Worm (Caenorhabditis elegans) whole organism, L3 larva: ENCODE results near the gene slcf-1.

Experiments
- R02D3.7 ChIP-seq: fragments of 150-350 bp; optimal IDR thresholded peaks from 2 replicates; lab custom pipeline; 2014; ENCODE audit warnings: missing biosample characterization, missing genetic modification characterization
- ZK546.5 ChIP-seq: sonication (generic microtip); optimal IDR thresholded peaks from 2 replicates; lab custom pipeline; 2017; ENCODE audit warnings: missing biosample characterization, missing genetic modification characterization
- aly-2 ChIP-seq: fragments of 150-350 bp; optimal IDR thresholded peaks from 2 replicates; lab custom pipeline; 2014; ENCODE audit warnings: missing biosample characterization, missing genetic modification characterization
- ama-1 ChIP-seq: fragments of 150-350 bp; optimal IDR thresholded peaks from 2 replicates; lab custom pipeline; 2018
- ceh-16 ChIP-seq: sonication (generic microtip); optimal IDR thresholded peaks from 2 replicates; lab custom pipeline; 2017; ENCODE audit warnings: missing biosample characterization, missing genetic modification characterization
- ceh-28 ChIP-seq: fragments of 150-350 bp; optimal IDR thresholded peaks from 2 replicates; lab custom pipeline; 2014; ENCODE audit warnings: missing biosample characterization, missing genetic modification reagents, missing genetic modification characterization
- daf-12 ChIP-seq: fragments of 150-350 bp; optimal IDR thresholded peaks from 2 replicates; lab custom pipeline; 2014; ENCODE audit warnings: missing biosample characterization, missing genetic modification reagents, missing genetic modification characterization
- egl-27 ChIP-seq: sonication (generic microtip); optimal IDR thresholded peaks from 4 replicates; lab custom pipeline; 2017; ENCODE audit warnings: missing biosample characterization, missing genetic modification reagents, missing genetic modification characterization
- egl-5 ChIP-seq: fragments of 150-350 bp; optimal IDR thresholded peaks from 2 replicates; lab custom pipeline; 2017; ENCODE audit warnings: missing biosample characterization, missing genetic modification reagents, missing genetic modification characterization, inconsistent platforms
- elt-2 ChIP-seq: sonication (generic microtip); optimal IDR thresholded peaks from 2 replicates; lab custom pipeline; 2016; ENCODE audit warnings: missing genetic modification reagents, mild to moderate bottlenecking, missing genetic modification characterization, missing compliant biosample characterization
- elt-3 ChIP-seq, 3 experiments: fragments of 150-350 bp in 1 of 3; sonication (generic microtip) in 2 of 3; optimal IDR thresholded peaks; 2 replicates in 2 of 3; 4 replicates in 1 of 3; lab custom pipeline; 2014 to 2017; ENCODE audit warnings: missing biosample characterization in 3 of 3, missing genetic modification characterization in 3 of 3
- eor-1 ChIP-seq, 2 experiments: fragments of 150-350 bp; optimal IDR thresholded peaks; 2 replicates each; lab custom pipeline; 2014 to 2018; ENCODE audit warnings: missing biosample characterization in 2 of 2, missing genetic modification characterization in 2 of 2
- fkh-10 ChIP-seq: sonication (generic microtip); optimal IDR thresholded peaks from 2 replicates; lab custom pipeline; 2017; ENCODE audit warnings: missing biosample characterization, missing genetic modification reagents, missing genetic modification characterization
- fos-1 ChIP-seq: fragments of 150-350 bp; optimal IDR thresholded peaks from 2 replicates; lab custom pipeline; 2014; ENCODE audit warnings: missing biosample characterization, missing genetic modification characterization
- hmg-11 ChIP-seq: sonication (generic microtip); optimal IDR thresholded peaks from 2 replicates; lab custom pipeline; 2016; ENCODE audit warnings: missing genetic modification characterization, missing compliant biosample characterization
- jun-1 ChIP-seq: fragments of 150-350 bp; optimal IDR thresholded peaks from 2 replicates; lab custom pipeline; 2014; ENCODE audit warnings: missing biosample characterization, missing genetic modification reagents, missing genetic modification characterization
- lin-15B ChIP-seq: fragments of 150-350 bp; optimal IDR thresholded peaks from 2 replicates; lab custom pipeline; 2014; ENCODE audit warnings: missing biosample characterization, missing genetic modification characterization
- lin-39 ChIP-seq: fragments of 150-350 bp; optimal IDR thresholded peaks from 2 replicates; lab custom pipeline; 2018; ENCODE audit warnings: missing biosample characterization, missing genetic modification reagents, missing genetic modification characterization
- lsy-12 ChIP-seq: sonication (generic microtip); optimal IDR thresholded peaks from 2 replicates; lab custom pipeline; 2016; ENCODE audit warnings: mild to moderate bottlenecking, missing genetic modification characterization, missing compliant biosample characterization
- mml-1 ChIP-seq: fragments of 150-350 bp; sonication (generic microtip); optimal IDR thresholded peaks from 3 replicates; lab custom pipeline; 2014; ENCODE audit warnings: missing biosample characterization, missing genetic modification characterization
- nfya-1 ChIP-seq: sonication (generic microtip); optimal IDR thresholded peaks from 2 replicates; lab custom pipeline; 2017; ENCODE audit warnings: missing genetic modification characterization, mild to moderate bottlenecking, missing compliant biosample characterization, antibody characterized with exemption, moderate library complexity; ENCODE audit not compliant: insufficient read depth
- nhr-12 ChIP-seq: fragments of 150-350 bp; optimal IDR thresholded peaks from 2 replicates; lab custom pipeline; 2014; ENCODE audit warnings: missing biosample characterization, missing genetic modification characterization
- nhr-23 ChIP-seq: fragments of 150-350 bp; optimal IDR thresholded peaks from 2 replicates; lab custom pipeline; 2014; ENCODE audit warnings: missing biosample characterization, missing genetic modification reagents, missing genetic modification characterization
- nhr-237 ChIP-seq: fragments of 150-350 bp; optimal IDR thresholded peaks from 2 replicates; lab custom pipeline; 2014; ENCODE audit warnings: missing biosample characterization, missing genetic modification characterization
- nhr-25 ChIP-seq: sonication (generic microtip); optimal IDR thresholded peaks from 2 replicates; lab custom pipeline; 2017; ENCODE audit warnings: missing biosample characterization, missing genetic modification characterization
- nhr-28 ChIP-seq: fragments of 150-350 bp; optimal IDR thresholded peaks from 2 replicates; lab custom pipeline; 2014; ENCODE audit warnings: missing biosample characterization, missing genetic modification characterization
- nhr-43 ChIP-seq: sonication (generic microtip); optimal IDR thresholded peaks from 2 replicates; lab custom pipeline; 2016; ENCODE audit warnings: mild to moderate bottlenecking, missing genetic modification characterization, missing compliant biosample characterization; ENCODE audit not compliant: poor library complexity, severe bottlenecking
- nhr-67 ChIP-seq: fragments of 150-350 bp; optimal IDR thresholded peaks from 2 replicates; lab custom pipeline; 2014; ENCODE audit warnings: missing biosample characterization, missing genetic modification characterization
- nhr-76 ChIP-seq: fragments of 150-350 bp; sonication (generic microtip); optimal IDR thresholded peaks from 5 replicates; lab custom pipeline; 2014; ENCODE audit warnings: missing biosample characterization, missing genetic modification characterization
- pha-4 ChIP-seq: fragments of 150-350 bp; optimal IDR thresholded peaks from 2 replicates; lab custom pipeline; 2014; ENCODE audit warnings: missing biosample characterization, missing genetic modification reagents, missing genetic modification characterization
- pqm-1 ChIP-seq: fragments of 150-350 bp; optimal IDR thresholded peaks from 2 replicates; lab custom pipeline; 2017; ENCODE audit warnings: missing biosample characterization, missing genetic modification characterization, inconsistent platforms
- sea-2 ChIP-seq: fragments of 150-350 bp; sonication (generic microtip); optimal IDR thresholded peaks from 4 replicates; lab custom pipeline; 2014; ENCODE audit warnings: missing biosample characterization, missing genetic modification reagents, missing genetic modification characterization
- skn-1 ChIP-seq: fragments of 150-350 bp; optimal IDR thresholded peaks from 2 replicates; lab custom pipeline; 2014; ENCODE audit warnings: missing biosample characterization, missing genetic modification characterization
- snpc-4 ChIP-seq: fragments of 150-350 bp; optimal IDR thresholded peaks from 2 replicates; lab custom pipeline; 2014; ENCODE audit warnings: missing biosample characterization, missing genetic modification characterization
- tbx-2 ChIP-seq: sonication (generic microtip); optimal IDR thresholded peaks from 2 replicates; lab custom pipeline; 2016; ENCODE audit warnings: mild to moderate bottlenecking, missing genetic modification characterization, missing compliant biosample characterization
- unc-39 ChIP-seq: sonication (generic microtip); optimal IDR thresholded peaks from 4 replicates; lab custom pipeline; 2017; ENCODE audit warnings: missing biosample characterization, missing genetic modification characterization
- unc-62 ChIP-seq: fragments of 150-350 bp; sonication (generic microtip); optimal IDR thresholded peaks from 4 replicates; lab custom pipeline; 2014; ENCODE audit warnings: missing biosample characterization, missing genetic modification reagents, missing genetic modification characterization
- zag-1 ChIP-seq: fragments of 150-350 bp; optimal IDR thresholded peaks from 2 replicates; lab custom pipeline; 2014; ENCODE audit warnings: missing biosample characterization, missing genetic modification characterization
- ztf-11 ChIP-seq: fragments of 150-350 bp; optimal IDR thresholded peaks from 2 replicates; lab custom pipeline; 2014; ENCODE audit warnings: missing biosample characterization, missing genetic modification characterization
- ztf-4 ChIP-seq: fragments of 150-350 bp; optimal IDR thresholded peaks from 2 replicates; lab custom pipeline; 2014; ENCODE audit warnings: missing biosample characterization, missing genetic modification characterization

The slcf-1 gene

DNA sequence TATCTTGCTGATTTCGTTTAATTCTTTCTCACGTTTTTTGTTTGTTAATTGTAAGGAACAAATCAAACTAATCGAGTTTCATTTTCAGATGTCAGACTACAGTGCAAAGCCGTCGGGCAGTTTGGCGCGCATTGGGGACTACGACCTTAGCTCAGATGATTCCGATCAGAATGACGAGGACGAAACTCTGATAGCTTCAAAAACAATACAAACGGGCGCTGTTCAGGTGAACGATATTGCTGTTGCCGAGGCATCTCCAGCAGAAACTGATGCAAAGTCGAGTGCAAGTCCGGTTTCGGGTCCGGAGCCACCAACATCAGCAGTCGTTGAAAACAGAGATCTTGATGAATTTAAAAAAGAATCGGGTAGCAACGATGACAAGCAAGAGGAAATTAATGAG, 40.1 kb downstream of the slcf-1 start, which contains the start of gene bet-2:
Gene bet-2, plus strand, starts transcription at position 89 of the 400 bp plus-strand sequence.
- no peak for TF ChIP-seq ZK546.5
- no peak for TF ChIP-seq nhr-28 (tag; lab: Kevin White, UChicago)
- no peak for TF ChIP-seq egl-5 (tag; lab: Kevin White, UChicago)
- TF ChIP-seq lin-39 (tag; lab: Kevin White, UChicago), result no peak
- no peak for TF ChIP-seq unc-62 (GFP tag; lab: Kevin White, UChicago)
- TF ChIP-seq ama-1 (lab: Kevin White, UChicago), result no peak
- no peak for TF ChIP-seq lsy-12 (tag; lab: Kevin White, UChicago)
- no peak for TF ChIP-seq unc-39
- TF ChIP-seq snpc-4, result no peak
- TF ChIP-seq nhr-12 (tag; lab: Kevin White, UChicago), result no peak
- no peak for TF ChIP-seq elt-2 (tag; lab: Kevin White, UChicago)
- TF ChIP-seq ztf-11, result no peak
- TF ChIP-seq nhr-67 (tag; lab: Kevin White, UChicago), result no peak
- no peak for TF ChIP-seq sea-2 (GFP tag; lab: Kevin White, UChicago)
- TF ChIP-seq jun-1, result no peak
- TF ChIP-seq eor-1 (tag; optimal IDR thresholded peaks at IDR 0.05; lab: Kevin White, UChicago), result no peak
- no peak for TF ChIP-seq aly-2
- no peak for TF ChIP-seq nhr-23 (tag; lab: Kevin White, UChicago)
- TF ChIP-seq fos-1, result no peak
- TF ChIP-seq tbx-2 (tag; lab: Kevin White, UChicago), result no peak
- TF ChIP-seq, all 47 proteins: peak for 0

DNA sequence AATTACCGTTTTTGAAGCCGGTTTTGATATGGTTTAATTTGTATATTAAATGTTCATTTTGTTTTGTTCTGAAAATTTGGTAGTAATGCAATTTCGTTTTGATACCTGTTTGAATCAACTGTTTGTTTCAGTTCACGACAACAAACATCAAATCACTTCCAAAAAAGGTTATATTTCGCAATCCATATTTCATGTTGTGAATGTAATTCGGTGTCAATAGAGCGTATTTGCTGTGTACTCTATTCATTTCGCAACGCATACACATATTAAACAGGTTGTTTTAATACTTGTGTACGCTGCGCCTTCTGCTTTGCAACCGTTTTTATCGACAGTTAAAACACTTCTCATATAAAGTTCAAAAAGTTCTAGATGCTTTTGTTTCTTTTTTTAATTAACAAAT, 47.3 kb downstream of the slcf-1 start:
- TF ChIP-seq nhr-25 (tag; lab: Kevin White, UChicago) (peak; percentile 95), skn-1 (tag; lab: Kevin White, UChicago) (peak; percentile 52), fkh-10 (GFP tag; lab: Kevin White, UChicago) (no peak), mml-1 (tag; lab: Kevin White, UChicago) (no peak), snpc-4 (peak; percentile 44), daf-12 (no peak), nhr-28 (tag; lab: Kevin White, UChicago) (no peak), nhr-23 (tag; lab: Kevin White, UChicago) (peak; percentile 90), nfya-1 (tag; lab: Kevin White, UChicago) (peak; percentile 35), nhr-67 (tag; lab: Kevin White, UChicago) (no peak), pqm-1 (tag; lab: Kevin White, UChicago) (peak; percentile 8), unc-62 (GFP tag; lab: Kevin White, UChicago) (no peak), R02D3.7 (tag; lab: Kevin White, UChicago) (peak; percentile 41), ceh-28 (no peak), lsy-12 (tag; lab: Kevin White, UChicago) (no peak), nhr-12 (tag; lab: Kevin White, UChicago) (no peak), ceh-16 (tag; lab: Kevin White, UChicago) (no peak), elt-3 (tag; optimal IDR thresholded peaks at IDR 0.05; lab: Kevin White, UChicago) (peak in 1 of 3 experiments; percentile 73), unc-39 (no peak), lin-15B (peak; percentile 75), nhr-43 (tag; lab: Kevin White, UChicago) (peak; percentile 29), egl-27 (tag; lab: Kevin White, UChicago) (peak; percentile 37), aly-2 (no peak), zag-1 (tag; lab: Kevin White, UChicago) (no peak), pha-4 (tag; lab: Kevin White, UChicago) (peak; percentile 90), elt-2 (tag; lab: Kevin White, UChicago) (peak; percentile 22), jun-1 (no peak), tbx-2 (tag; lab: Kevin White, UChicago) (no peak), nhr-237 (tag; lab: Kevin White, UChicago) (no peak), nhr-76 (tag; lab: Kevin White, UChicago) (peak; percentile 20), hmg-11 (tag; lab: Kevin White, UChicago) (no peak), ztf-4 (tag; lab: Kevin White, UChicago) (no peak), ztf-11 (no peak), eor-1 (tag; optimal IDR thresholded peaks at IDR 0.05; lab: Kevin White, UChicago) (no peak)

ce11 chrX:10576872-10577271, 47.8 kb downstream of the slcf-1 start, which contains the start of gene nhx-5:
Gene nhx-5 (plus strand): TSS chrX:10576953.
- peak; percentile 53 for TF ChIP-seq lin-39 (tag; lab: Kevin White, UChicago)
- no peak for TF ChIP-seq ama-1 (lab: Kevin White, UChicago)
